Worm (Caenorhabditis elegans) whole organism, early embryonic: ENCODE data around the gene vang-1.
A peak's percentile ranks its signal among the peaks of the same experiment; 100 is the strongest.

ENCODE experiments used
- F13C5.2 ChIP-seq: sonication (generic microtip); optimal IDR thresholded peaks from 2 replicates; lab custom pipeline; 2017; ENCODE audit warnings: mild to moderate bottlenecking, missing genetic modification characterization, inconsistent platforms, missing compliant biosample characterization
- ama-1 ChIP-seq: fragments of 150-350 bp; optimal IDR thresholded peaks from 2 replicates; lab custom pipeline; 2014
- tbx-11 ChIP-seq: fragments of 200-800 bp; sonication (Bioruptor generic); IDR thresholded peaks from 2 replicates; pipeline ENCODE4 v1.3.6; 2022; ENCODE audit warnings: missing genetic modification characterization, missing compliant biosample characterization
- tbx-37 ChIP-seq: fragments of 200-800 bp; sonication (Bioruptor generic); conservative IDR thresholded peaks from 2 replicates; pipeline ENCODE4 v1.3.6; 2022; ENCODE audit warnings: missing genetic modification reagents, missing genetic modification characterization, missing compliant biosample characterization

DNA sequence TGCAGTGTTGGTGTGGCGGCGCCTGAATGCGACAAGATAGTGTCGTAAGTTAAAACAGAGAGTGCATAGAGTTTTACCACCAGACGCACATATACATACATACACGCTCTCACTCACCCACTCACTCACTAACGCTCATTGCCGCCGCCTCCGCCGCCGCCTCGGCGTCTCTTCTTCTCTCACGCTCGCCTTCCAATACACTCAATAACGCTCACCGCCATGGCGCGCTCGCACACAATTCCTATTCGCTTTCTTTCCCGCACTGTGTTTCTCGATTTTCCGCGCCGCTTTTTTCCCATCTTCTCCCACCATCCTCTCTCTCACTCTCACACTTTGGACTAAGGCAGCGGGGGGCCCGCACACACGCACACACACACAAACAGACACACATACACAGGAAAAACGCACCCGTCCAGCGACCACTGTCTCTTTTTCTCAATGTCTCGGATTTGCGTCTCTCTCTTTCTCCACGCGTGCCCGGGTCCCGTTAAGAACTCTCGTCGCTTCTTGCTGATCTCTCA lies 33.2 kb upstream of the vang-1 start, which contains the start of gene kin-29:
- TF ChIP-seq tbx-11 (GFP tag; lab: Robert Waterston, UW) = no peak
- no peak for TF ChIP-seq ama-1
- TF ChIP-seq F13C5.2 (tag; lab: Kevin White, UChicago) = peak; percentile 82
- no peak for TF ChIP-seq tbx-37 (GFP tag; lab: Robert Waterston, UW)
